Worm (Caenorhabditis elegans): Measurements from ENCODE around the gene aman-2.

The aman-2 gene

DNA sequence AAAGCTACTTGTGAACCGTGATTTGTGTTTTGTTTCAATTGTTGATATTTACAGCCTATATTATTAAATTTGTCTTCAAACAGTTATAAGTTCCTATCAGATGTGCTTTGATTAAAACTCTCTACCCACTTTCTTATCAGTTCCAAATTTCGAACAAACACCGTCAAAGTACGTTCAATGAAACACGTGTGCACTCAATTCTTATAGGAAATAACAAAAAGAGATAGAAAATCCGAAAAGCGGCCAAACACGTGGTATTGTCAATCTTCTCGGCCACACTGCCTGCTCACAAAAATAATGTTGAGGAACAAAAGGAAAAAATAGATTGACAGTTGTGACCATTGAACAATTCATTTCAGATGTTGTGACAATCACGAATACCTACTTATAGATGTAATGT is 47.1 kb downstream of the aman-2 start:
- no peak for TF ChIP-seq nhr-12 (tag; optimal IDR thresholded peaks at IDR 0.05)
- no peak for TF ChIP-seq egl-27 (tag; optimal IDR thresholded peaks at IDR 0.05)
- TF ChIP-seq R02D3.7 (tag; optimal IDR thresholded peaks at IDR 0.05) = no peak
- no peak for TF ChIP-seq tbx-2 (tag; optimal IDR thresholded peaks at IDR 0.05)
- no peak for TF ChIP-seq hmg-11 (tag; optimal IDR thresholded peaks at IDR 0.05)
- TF ChIP-seq nhr-28 (tag; optimal IDR thresholded peaks at IDR 0.05) = no peak
- no peak for TF ChIP-seq ceh-16 (tag; optimal IDR thresholded peaks at IDR 0.05)
- no peak for TF ChIP-seq mml-1 (tag; optimal IDR thresholded peaks at IDR 0.05)
- TF ChIP-seq fos-1 (tag; optimal IDR thresholded peaks at IDR 0.05) = no peak
- peak; percentile 93 for TF ChIP-seq jun-1 (tag; optimal IDR thresholded peaks at IDR 0.05)
- no peak for TF ChIP-seq fkh-2 (tag; optimal IDR thresholded peaks at IDR 0.05)
- no peak for TF ChIP-seq daf-12 (tag; optimal IDR thresholded peaks at IDR 0.05)
- TF ChIP-seq ztf-11 (tag; optimal IDR thresholded peaks at IDR 0.05) = no peak
- no peak for TF ChIP-seq unc-39 (tag; optimal IDR thresholded peaks at IDR 0.05)
- TF ChIP-seq nhr-237 (tag; optimal IDR thresholded peaks at IDR 0.05) = no peak
- TF ChIP-seq elt-1 (tag; optimal IDR thresholded peaks at IDR 0.05) = no peak
- TF ChIP-seq snpc-4 (tag; optimal IDR thresholded peaks at IDR 0.05) = no peak
- no peak for TF ChIP-seq fkh-10 (GFP tag; optimal IDR thresholded peaks at IDR 0.05)
- TF ChIP-seq ztf-4 (tag; optimal IDR thresholded peaks at IDR 0.05) = no peak
- no peak for TF ChIP-seq nhr-67 (tag; optimal IDR thresholded peaks at IDR 0.05)
- TF ChIP-seq nfya-1 (tag; optimal IDR thresholded peaks at IDR 0.05; ENCODE audit: insufficient read depth) = peak; percentile 27
- no peak for TF ChIP-seq egl-5 (tag; optimal IDR thresholded peaks at IDR 0.05)
- TF ChIP-seq skn-1 (tag; optimal IDR thresholded peaks at IDR 0.05) = no peak
- TF ChIP-seq eor-1 (tag; optimal IDR thresholded peaks at IDR 0.05) = no peak
- TF ChIP-seq nhr-11 (tag; optimal IDR thresholded peaks at IDR 0.05) = no peak
- TF ChIP-seq pqm-1 (tag; optimal IDR thresholded peaks at IDR 0.05) = peak; percentile 91
- peak; percentile 85 for TF ChIP-seq elt-2 (tag; optimal IDR thresholded peaks at IDR 0.05)
- TF ChIP-seq nhr-43 (tag; optimal IDR thresholded peaks at IDR 0.05; ENCODE audit: poor library complexity, severe bottlenecking) = peak; percentile 68
- TF ChIP-seq mdl-1 (tag; optimal IDR thresholded peaks at IDR 0.05) = peak; percentile 47
- peak; percentile 85 for TF ChIP-seq pha-4 (tag; optimal IDR thresholded peaks at IDR 0.05)
- peak; percentile 59 for TF ChIP-seq nhr-23 (tag; optimal IDR thresholded peaks at IDR 0.05)
- TF ChIP-seq zag-1 (tag; optimal IDR thresholded peaks at IDR 0.05) = no peak
- no peak for TF ChIP-seq nhr-25 (tag; optimal IDR thresholded peaks at IDR 0.05)
- no peak for TF ChIP-seq nhr-76 (tag; optimal IDR thresholded peaks at IDR 0.05)
- no peak for TF ChIP-seq elt-3 (tag; optimal IDR thresholded peaks at IDR 0.05)
- TF ChIP-seq ceh-82 (tag; optimal IDR thresholded peaks at IDR 0.05) = no peak
- TF ChIP-seq ama-1 (optimal IDR thresholded peaks at IDR 0.05) = peak; percentile 86
- no peak for TF ChIP-seq nhr-77 (tag; optimal IDR thresholded peaks at IDR 0.05)
- TF ChIP-seq ceh-28 (tag; optimal IDR thresholded peaks at IDR 0.05) = no peak
- TF ChIP-seq lsy-12 (tag; optimal IDR thresholded peaks at IDR 0.05) = no peak
- no peak for TF ChIP-seq ceh-9 (tag; optimal IDR thresholded peaks at IDR 0.05)
- TF ChIP-seq sea-2 (GFP tag; optimal IDR thresholded peaks at IDR 0.05) = no peak
- TF ChIP-seq unc-62 (GFP tag; optimal IDR thresholded peaks at IDR 0.05) = no peak
- no peak for TF ChIP-seq ZK546.5 (tag; optimal IDR thresholded peaks at IDR 0.05)
- TF ChIP-seq lin-39 (tag; optimal IDR thresholded peaks at IDR 0.05) = peak; percentile 2
- no peak for TF ChIP-seq lin-15B (tag; optimal IDR thresholded peaks at IDR 0.05)
- no peak for TF ChIP-seq aly-2 (tag; optimal IDR thresholded peaks at IDR 0.05)

DNA sequence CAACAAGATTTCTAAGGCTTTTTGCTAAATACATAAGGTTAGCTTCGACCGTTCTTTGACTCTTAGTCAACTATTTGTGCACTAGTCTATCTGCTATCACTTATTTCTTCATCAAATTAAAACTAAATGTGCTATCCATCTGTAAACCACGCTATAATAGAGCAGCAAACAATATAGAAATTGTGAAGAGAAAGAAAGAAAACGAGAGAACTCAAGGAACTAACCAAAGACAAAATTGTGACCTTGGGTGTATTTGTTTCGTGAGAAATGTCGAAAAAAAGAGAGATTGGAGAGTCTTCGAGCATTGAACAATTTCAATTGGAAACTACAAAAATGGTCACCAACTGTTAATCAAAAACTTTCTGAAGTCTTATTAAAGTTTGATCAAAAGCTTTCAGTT is 48.0 kb downstream of the aman-2 start:
- TF ChIP-seq nhr-43 (tag; optimal IDR thresholded peaks at IDR 0.05; ENCODE audit: poor library complexity, severe bottlenecking) = no peak
- no peak for TF ChIP-seq ZK546.5 (tag; optimal IDR thresholded peaks at IDR 0.05)
- TF ChIP-seq jun-1 (tag; optimal IDR thresholded peaks at IDR 0.05) = peak; percentile 39
- TF ChIP-seq pqm-1 (tag; optimal IDR thresholded peaks at IDR 0.05) = peak; percentile 94
- TF ChIP-seq nhr-25 (tag; optimal IDR thresholded peaks at IDR 0.05) = no peak
- TF ChIP-seq daf-12 (tag; optimal IDR thresholded peaks at IDR 0.05) = no peak
- no peak for TF ChIP-seq fos-1 (tag; optimal IDR thresholded peaks at IDR 0.05)
- TF ChIP-seq aly-2 (tag; optimal IDR thresholded peaks at IDR 0.05) = no peak
- no peak for TF ChIP-seq ceh-9 (tag; optimal IDR thresholded peaks at IDR 0.05)
- peak; percentile 73 for TF ChIP-seq pha-4 (tag; optimal IDR thresholded peaks at IDR 0.05)
- TF ChIP-seq unc-62 (GFP tag; optimal IDR thresholded peaks at IDR 0.05) = no peak
- TF ChIP-seq elt-2 (tag; optimal IDR thresholded peaks at IDR 0.05) = peak; percentile 32
- TF ChIP-seq egl-27 (tag; optimal IDR thresholded peaks at IDR 0.05) = no peak
